In the genomic region with DNA sequence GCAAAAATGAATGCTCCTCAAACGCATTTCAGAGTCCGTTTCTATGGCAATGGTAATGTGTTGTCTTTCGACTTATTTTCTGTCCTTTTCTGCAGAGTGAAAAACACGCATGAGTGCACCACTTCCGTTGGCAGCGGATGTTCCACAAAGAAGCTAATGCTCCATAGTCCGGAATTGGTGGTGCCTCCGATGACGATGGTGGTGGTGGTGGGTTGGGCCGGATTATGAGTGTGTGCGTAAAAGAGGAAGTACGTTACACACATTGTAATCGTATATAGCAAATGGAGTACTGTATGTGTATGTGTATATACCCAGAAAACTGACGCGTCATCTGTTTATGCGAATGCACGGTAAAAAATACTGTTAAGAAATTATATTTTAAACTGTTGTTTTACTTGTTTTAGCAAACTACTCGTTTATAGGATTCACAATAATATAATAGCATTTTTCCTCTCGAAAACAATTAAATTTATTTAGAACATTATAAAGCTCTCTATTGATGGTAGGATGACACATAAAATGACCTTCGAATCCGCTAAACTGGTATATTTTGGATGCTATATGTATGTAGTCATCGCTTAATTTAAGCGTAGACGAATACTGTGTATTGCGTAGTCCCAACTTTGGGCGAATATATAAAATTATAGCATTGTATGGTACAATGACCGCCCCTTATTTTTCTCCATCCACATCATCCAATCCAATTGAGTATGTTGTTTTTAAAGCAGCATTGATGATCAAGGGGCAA, we compare ENCODE assay signal across 5 fruit fly cellular contexts.
A peak's percentile ranks its signal among the peaks of the same experiment; 100 is the strongest.
TF ChIP-seq lines count a peak whose summit lies in the region.

No protein-coding gene starts in this region.

- TF ChIP-seq CTCF in whole organism, embryonic (GFP tag; optimal IDR thresholded peaks at IDR 0.05; lab: Kevin White, UChicago) = no peak

TF ChIP-seq in whole organism, adult, 20 proteins besides CTCF, POLR2A, EP300 and RAD21:
- TF ChIP-seq CG1620 (GFP tag; optimal IDR thresholded peaks at IDR 0.05; lab: Kevin White, UChicago) (no peak), pad (GFP tag; optimal IDR thresholded peaks at IDR 0.05; lab: Kevin White, UChicago) (no peak), CG11617 (GFP tag; optimal IDR thresholded peaks at IDR 0.05; lab: Kevin White, UChicago) (no peak), tj (GFP tag; optimal IDR thresholded peaks at IDR 0.05; lab: Kevin White, UChicago) (peak; percentile 80), CG7045 (GFP tag; optimal IDR thresholded peaks at IDR 0.05; lab: Kevin White, UChicago) (no peak), CG33017 (tag; optimal IDR thresholded peaks at IDR 0.05; lab: Kevin White, UChicago) (no peak), kay (GFP tag; lab: Kevin White, UChicago; ENCODE audit: borderline replicate concordance) (peak; percentile 96), cnc (optimal IDR thresholded peaks at IDR 0.05; lab: Kevin White, UChicago) (peak in 1 of 2 experiments; percentile 15), toe (GFP tag; optimal IDR thresholded peaks at IDR 0.05; lab: Kevin White, UChicago) (no peak), CG12768 (GFP tag; optimal IDR thresholded peaks at IDR 0.05; lab: Kevin White, UChicago) (no peak), CG7101 (tag; optimal IDR thresholded peaks at IDR 0.05; lab: Kevin White, UChicago) (no peak), Clk (GFP tag; optimal IDR thresholded peaks at IDR 0.05; lab: Kevin White, UChicago) (no peak)

TF ChIP-seq in whole organism, embryonic, 481 proteins besides CTCF, POLR2A, EP300 and RAD21 (continues in another document):
- TF ChIP-seq Blimp-1 (GFP tag; optimal IDR thresholded peaks at IDR 0.05; lab: Kevin White, UChicago) = peak; percentile 18
- TF ChIP-seq CG3995 (GFP tag; optimal IDR thresholded peaks at IDR 0.05; lab: Kevin White, UChicago) = no peak
- TF ChIP-seq run (tag; optimal IDR thresholded peaks at IDR 0.05; lab: Kevin White, UChicago) = peak; percentile 68
- TF ChIP-seq abd-A (tag; optimal IDR thresholded peaks at IDR 0.05; lab: Kevin White, UChicago) = no peak
- no peak for TF ChIP-seq CG17568 (GFP tag; optimal IDR thresholded peaks at IDR 0.05; lab: Kevin White, UChicago)
- TF ChIP-seq CG10147 (GFP tag; optimal IDR thresholded peaks at IDR 0.05; lab: Kevin White, UChicago) = peak; percentile 27
- no peak; the same call in 2 of the 3 replicates for TF ChIP-seq CG34224 (GFP tag; IDR thresholded peaks at IDR 0.05; lab: Robert Waterston, UW; ENCODE audit: partially characterized antibody)
- peak; percentile 22 for TF ChIP-seq CG13424 (tag; optimal IDR thresholded peaks at IDR 0.05; lab: Kevin White, UChicago)
- TF ChIP-seq cas (GFP tag; IDR thresholded peaks at IDR 0.05; lab: Robert Waterston, UW) = no peak
- peak; percentile 68; the same call in 2 of the 3 replicates for TF ChIP-seq CG14050 (GFP tag; IDR thresholded peaks at IDR 0.05; lab: Robert Waterston, UW)
- peak; percentile 48 for TF ChIP-seq CG10366 (GFP tag; IDR thresholded peaks at IDR 0.05; lab: Robert Waterston, UW)
- no peak for TF ChIP-seq dati (GFP tag; IDR thresholded peaks at IDR 0.05; lab: Robert Waterston, UW)
- TF ChIP-seq grau (tag; optimal IDR thresholded peaks at IDR 0.05; lab: Kevin White, UChicago) = peak; percentile 31
- TF ChIP-seq chm (GFP tag; IDR thresholded peaks at IDR 0.05; lab: Robert Waterston, UW) = no peak
- no peak for TF ChIP-seq sqz (GFP tag; optimal IDR thresholded peaks at IDR 0.05; lab: Kevin White, UChicago)
- TF ChIP-seq Max (GFP tag; optimal IDR thresholded peaks at IDR 0.05; lab: Kevin White, UChicago) = peak; percentile 30
- TF ChIP-seq ham (GFP tag; IDR thresholded peaks at IDR 0.05; lab: Robert Waterston, UW) = no peak

TF ChIP-seq in whole organism, prepupa, 60 proteins besides CTCF, POLR2A, EP300 and RAD21 (continues in another document):
- TF ChIP-seq CG6792 (GFP tag; optimal IDR thresholded peaks at IDR 0.05; lab: Kevin White, UChicago) = peak; percentile 50
- TF ChIP-seq Ets96B (tag; optimal IDR thresholded peaks at IDR 0.05; lab: Kevin White, UChicago) = peak; percentile 55
- peak; percentile 16 for TF ChIP-seq CG3032 (tag; optimal IDR thresholded peaks at IDR 0.05; lab: Kevin White, UChicago)
- peak; percentile 64 for TF ChIP-seq esn (GFP tag; optimal IDR thresholded peaks at IDR 0.05; lab: Kevin White, UChicago)
- peak; percentile 26; the same call in 2 of the 3 replicates for TF ChIP-seq eg (GFP tag; IDR thresholded peaks at IDR 0.05; lab: Robert Waterston, UW)
- peak; percentile 2 for TF ChIP-seq pdm3 (GFP tag; optimal IDR thresholded peaks at IDR 0.05; lab: Kevin White, UChicago)
- TF ChIP-seq lz (GFP tag; optimal IDR thresholded peaks at IDR 0.05; lab: Kevin White, UChicago) = peak; percentile 21
- peak; percentile 69 for TF ChIP-seq svp (GFP tag; lab: Kevin White, UChicago)
- TF ChIP-seq CG34406 (GFP tag; optimal IDR thresholded peaks at IDR 0.05; lab: Kevin White, UChicago) = peak; percentile 59
- TF ChIP-seq Sox14 (GFP tag; optimal IDR thresholded peaks at IDR 0.05; lab: Kevin White, UChicago) = no peak
- TF ChIP-seq Hr39 (GFP tag; optimal IDR thresholded peaks at IDR 0.05; lab: Kevin White, UChicago) = peak; percentile 16
- peak; percentile 39; the same call in 2 of the 3 replicates for TF ChIP-seq CG8119 (GFP tag; IDR thresholded peaks at IDR 0.05; lab: Robert Waterston, UW)
- TF ChIP-seq CG16779 (tag; optimal IDR thresholded peaks at IDR 0.05; lab: Kevin White, UChicago) = no peak
- no peak; the same call in 1 of the 2 replicates for TF ChIP-seq CG11294 (GFP tag; IDR thresholded peaks at IDR 0.05; lab: Robert Waterston, UW)
- peak in 1 of 2 experiments; percentile 11 for TF ChIP-seq ss (GFP tag; optimal IDR thresholded peaks at IDR 0.05; lab: Kevin White, UChicago)
- TF ChIP-seq spab (GFP tag; optimal IDR thresholded peaks at IDR 0.05; lab: Kevin White, UChicago) = no peak
- peak; percentile 58 for TF ChIP-seq topi (GFP tag; optimal IDR thresholded peaks at IDR 0.05; lab: Kevin White, UChicago)
- TF ChIP-seq CG8319 (GFP tag; optimal IDR thresholded peaks at IDR 0.05; lab: Kevin White, UChicago) = no peak

TF ChIP-seq in whole organism, pupa, 21 proteins besides CTCF, POLR2A, EP300 and RAD21 (continues in another document):
- TF ChIP-seq CG4496 (GFP tag; IDR thresholded peaks at IDR 0.05; lab: Robert Waterston, UW) = peak; percentile 33; the same call in 2 of the 3 replicates
- TF ChIP-seq CG8159 (tag; optimal IDR thresholded peaks at IDR 0.05; lab: Kevin White, UChicago) = peak; percentile 66
- TF ChIP-seq Ets98B (GFP tag; IDR thresholded peaks at IDR 0.05; lab: Robert Waterston, UW) = peak; percentile 12; the same call in 1 of the 2 replicates
- no peak for TF ChIP-seq D1 (tag; optimal IDR thresholded peaks at IDR 0.05; lab: Kevin White, UChicago)
- peak; percentile 34 for TF ChIP-seq CG32121 (GFP tag; IDR thresholded peaks at IDR 0.05; lab: Robert Waterston, UW)
- TF ChIP-seq Pif1A (GFP tag; optimal IDR thresholded peaks at IDR 0.05; lab: Kevin White, UChicago) = no peak
- no peak for TF ChIP-seq CG13204 (GFP tag; optimal IDR thresholded peaks at IDR 0.05; lab: Kevin White, UChicago)
- no peak for TF ChIP-seq EcR (GFP tag; optimal IDR thresholded peaks at IDR 0.05; lab: Kevin White, UChicago)
- TF ChIP-seq CG8301 (tag; optimal IDR thresholded peaks at IDR 0.05; lab: Kevin White, UChicago) = no peak
- no peak for TF ChIP-seq Pif1B (GFP tag; optimal IDR thresholded peaks at IDR 0.05; lab: Kevin White, UChicago)
- TF ChIP-seq CG12605 (GFP tag; IDR thresholded peaks at IDR 0.05; lab: Robert Waterston, UW) = peak; percentile 11; the same call in 1 of the 2 replicates
- TF ChIP-seq CG10348 (GFP tag; IDR thresholded peaks at IDR 0.05; lab: Robert Waterston, UW) = no peak
- TF ChIP-seq Snoo (tag; optimal IDR thresholded peaks at IDR 0.05; lab: Kevin White, UChicago) = no peak
- TF ChIP-seq CG9948 (tag; optimal IDR thresholded peaks at IDR 0.05; lab: Kevin White, UChicago) = no peak
- TF ChIP-seq CG14655 (GFP tag; optimal IDR thresholded peaks at IDR 0.05; lab: Kevin White, UChicago) = no peak
- TF ChIP-seq fd96Ca (GFP tag; IDR thresholded peaks at IDR 0.05; lab: Robert Waterston, UW) = peak; percentile 39; the same call in 1 of the 3 replicates
- TF ChIP-seq CG15710 (tag; optimal IDR thresholded peaks at IDR 0.05; lab: Kevin White, UChicago) = peak; percentile 25
- TF ChIP-seq CG34367 (tag; optimal IDR thresholded peaks at IDR 0.05; lab: Kevin White, UChicago) = no peak
- no peak for TF ChIP-seq rn (GFP tag; IDR thresholded peaks at IDR 0.05; lab: Robert Waterston, UW)
- peak; percentile 41 for TF ChIP-seq gl (tag; optimal IDR thresholded peaks at IDR 0.05; lab: Kevin White, UChicago)

TF ChIP-seq in whole organism, wandering third instar larva, 38 proteins besides CTCF, POLR2A, EP300 and RAD21:
- TF ChIP-seq Mio (GFP tag; optimal IDR thresholded peaks at IDR 0.05; lab: Kevin White, UChicago) = no peak
- TF ChIP-seq GATAd (GFP tag; optimal IDR thresholded peaks at IDR 0.05; lab: Kevin White, UChicago) = no peak
- no peak for TF ChIP-seq Rel (GFP tag; optimal IDR thresholded peaks at IDR 0.05; lab: Kevin White, UChicago)
- peak; percentile 10 for TF ChIP-seq Rel (tag; optimal IDR thresholded peaks at IDR 0.05; lab: Kevin White, UChicago)
- TF ChIP-seq OdsH (GFP tag; optimal IDR thresholded peaks at IDR 0.05; lab: Kevin White, UChicago) = peak; percentile 58
- TF ChIP-seq fru (GFP tag; optimal IDR thresholded peaks at IDR 0.05; lab: Kevin White, UChicago) = peak; percentile 17
- TF ChIP-seq h (GFP tag; optimal IDR thresholded peaks at IDR 0.05; lab: Kevin White, UChicago) = peak; percentile 48
- peak; percentile 8 for TF ChIP-seq rgr (GFP tag; optimal IDR thresholded peaks at IDR 0.05; lab: Kevin White, UChicago)
